Fruit fly (Drosophila melanogaster) whole organism, embryonic: ENCODE data around the gene Mrtf.

Experiments
- Abd-B ChIP-seq: fragments of 200-800 bp; sonication (Bioruptor generic); optimal IDR thresholded peaks from 2 replicates; lab custom pipeline; 2018; ENCODE audit warnings: missing biosample characterization, mild to moderate bottlenecking, missing genetic modification characterization, moderate library complexity
- CG10267 ChIP-seq: fragments of 200-800 bp; sonication (Bioruptor generic); optimal IDR thresholded peaks from 2 replicates; lab custom pipeline; 2018; ENCODE audit warnings: missing biosample characterization, mild to moderate bottlenecking, missing genetic modification characterization, moderate library complexity
- CG10321 ChIP-seq: fragments of 200-800 bp; sonication (Bioruptor generic); IDR thresholded peaks from 2 replicates; pipeline ENCODE4 v1.3.6; 2022; ENCODE audit warnings: missing biosample characterization, missing genetic modification characterization
- CG10979 ChIP-seq: fragments of 200-800 bp; sonication (Bioruptor generic); optimal IDR thresholded peaks from 2 replicates; lab custom pipeline; 2018; ENCODE audit warnings: missing biosample characterization, mild to moderate bottlenecking, missing genetic modification characterization, moderate library complexity
- CG13424 ChIP-seq: fragments of 200-800 bp; sonication (Bioruptor generic); optimal IDR thresholded peaks from 2 replicates; lab custom pipeline; 2019; ENCODE audit warnings: missing biosample characterization, mild to moderate bottlenecking, missing genetic modification characterization, moderate library complexity
- CG13775 ChIP-seq: fragments of 200-800 bp; sonication (Bioruptor generic); optimal IDR thresholded peaks from 3 replicates; lab custom pipeline; 2017; ENCODE audit warnings: missing biosample characterization, mild to moderate bottlenecking, missing genetic modification characterization
- CG14667 ChIP-seq: fragments of 200-800 bp; sonication (Bioruptor generic); IDR thresholded peaks from 2 replicates; pipeline ENCODE4 v1.3.6; 2022; ENCODE audit warnings: missing biosample characterization, missing genetic modification characterization
- CG15073 ChIP-seq: fragments of 200-800 bp; sonication (Bioruptor generic); optimal IDR thresholded peaks from 2 replicates; lab custom pipeline; 2016; ENCODE audit warnings: missing biosample characterization, missing genetic modification characterization
- CG15269 ChIP-seq: fragments of 200-800 bp; sonication (Bioruptor generic); optimal IDR thresholded peaks from 2 replicates; lab custom pipeline; 2018; ENCODE audit warnings: missing biosample characterization, mild to moderate bottlenecking, missing genetic modification characterization, moderate library complexity
- CG1529 ChIP-seq: fragments of 200-800 bp; sonication (Bioruptor generic); optimal IDR thresholded peaks from 3 replicates; lab custom pipeline; 2018; ENCODE audit warnings: missing biosample characterization, missing genetic modification characterization
- CG16779 ChIP-seq: fragments of 200-800 bp; sonication (Bioruptor generic); IDR thresholded peaks from 2 replicates; pipeline ENCODE4 v1.3.6; 2022; ENCODE audit warnings: missing biosample characterization, missing genetic modification characterization
- CG17359 ChIP-seq: fragments of 200-800 bp; sonication (Bioruptor generic); optimal IDR thresholded peaks from 3 replicates; lab custom pipeline; 2018; ENCODE audit warnings: missing biosample characterization, mild to moderate bottlenecking, missing genetic modification characterization, moderate library complexity
- CG17361 ChIP-seq: fragments of 200-800 bp; sonication (Bioruptor generic); IDR thresholded peaks from 3 replicates; pipeline ENCODE4 v1.3.6; 2022; ENCODE audit warnings: missing biosample characterization, missing genetic modification characterization
- CG18599 ChIP-seq: fragments of 200-800 bp; sonication (Bioruptor generic); optimal IDR thresholded peaks from 3 replicates; lab custom pipeline; 2017; ENCODE audit warnings: missing biosample characterization, missing genetic modification characterization, mild to moderate bottlenecking, moderate library complexity, missing genetic modification reagents
- CG2120 ChIP-seq: fragments of 200-800 bp; sonication (Bioruptor generic); optimal IDR thresholded peaks from 3 replicates; lab custom pipeline; 2016; ENCODE audit warnings: missing biosample characterization, missing genetic modification characterization
- CG2875 ChIP-seq: fragments of 200-800 bp; sonication (Bioruptor generic); optimal IDR thresholded peaks from 2 replicates; lab custom pipeline; 2017; ENCODE audit warnings: missing biosample characterization, mild to moderate bottlenecking, missing genetic modification characterization, missing genetic modification reagents
- CG2889 ChIP-seq: fragments of 200-800 bp; sonication (Bioruptor generic); IDR thresholded peaks from 3 replicates; pipeline ENCODE4 v1.3.6; 2022; ENCODE audit warnings: missing biosample characterization, missing genetic modification characterization
- CG3995 ChIP-seq: fragments of 200-800 bp; sonication (Bioruptor generic); optimal IDR thresholded peaks from 3 replicates; lab custom pipeline; 2016; ENCODE audit warnings: missing biosample characterization, missing genetic modification characterization
- CG4730 ChIP-seq: fragments of 200-800 bp; sonication (Bioruptor generic); IDR thresholded peaks from 2 replicates; pipeline ENCODE4 v1.3.6; 2022; ENCODE audit warnings: missing biosample characterization, missing genetic modification characterization
- CG4820 ChIP-seq: fragments of 200-800 bp; sonication (Bioruptor generic); optimal IDR thresholded peaks from 3 replicates; lab custom pipeline; 2016; ENCODE audit warnings: missing biosample characterization, missing genetic modification characterization
- CG6272 ChIP-seq: fragments of 200-800 bp; sonication (Bioruptor generic); IDR thresholded peaks from 2 replicates; pipeline ENCODE4 v1.3.6; 2022; ENCODE audit warnings: missing biosample characterization, missing genetic modification characterization
- CG6813 ChIP-seq: fragments of 200-800 bp; sonication (Bioruptor generic); optimal IDR thresholded peaks from 2 replicates; lab custom pipeline; 2017; ENCODE audit warnings: missing biosample characterization, missing genetic modification characterization, mild to moderate bottlenecking, moderate library complexity, missing genetic modification reagents
- CG9215 ChIP-seq: fragments of 200-800 bp; sonication (Bioruptor generic); IDR thresholded peaks from 2 replicates; pipeline ENCODE4 v1.3.6; 2022; ENCODE audit warnings: missing biosample characterization, missing genetic modification characterization
- CG9932 ChIP-seq: fragments of 200-800 bp; sonication (Bioruptor generic); IDR thresholded peaks from 2 replicates; pipeline ENCODE4 v1.3.6; 2022; ENCODE audit warnings: missing biosample characterization, missing genetic modification characterization
- D19B ChIP-seq: fragments of 200-800 bp; sonication (Bioruptor generic); optimal IDR thresholded peaks from 2 replicates; lab custom pipeline; 2017; ENCODE audit warnings: missing biosample characterization, mild to moderate bottlenecking, missing genetic modification characterization
- Gsc ChIP-seq: fragments of 200-800 bp; sonication (Bioruptor generic); IDR thresholded peaks from 2 replicates; pipeline ENCODE4 v1.3.6; 2022; ENCODE audit warnings: missing biosample characterization, missing genetic modification characterization
- Hr39 ChIP-seq: fragments of >200 bp; optimal IDR thresholded peaks from 2 replicates; lab custom pipeline; 2017
- MTF-1 ChIP-seq: fragments of 200-800 bp; sonication (Bioruptor generic); optimal IDR thresholded peaks from 2 replicates; lab custom pipeline; 2018; ENCODE audit warnings: missing biosample characterization, mild to moderate bottlenecking, missing genetic modification characterization, borderline replicate concordance
- Sin3A ChIP-seq: fragments of >200 bp; optimal IDR thresholded peaks from 2 replicates; lab custom pipeline; 2018
- bigmax ChIP-seq: fragments of 200-800 bp; sonication (Bioruptor generic); optimal IDR thresholded peaks from 2 replicates; lab custom pipeline; 2018; ENCODE audit warnings: missing biosample characterization, mild to moderate bottlenecking, missing genetic modification characterization
- cas ChIP-seq: fragments of 200-800 bp; sonication (Bioruptor generic); IDR thresholded peaks from 2 replicates; pipeline ENCODE4 v1.3.6; 2022; ENCODE audit warnings: missing biosample characterization, missing genetic modification characterization
- dan ChIP-seq: fragments of 200-800 bp; sonication (Bioruptor generic); IDR thresholded peaks from 2 replicates; pipeline ENCODE4 v1.3.6; 2022; ENCODE audit warnings: missing biosample characterization, missing genetic modification characterization
- ewg ChIP-seq: fragments of 200-800 bp; sonication (Bioruptor generic); optimal IDR thresholded peaks from 3 replicates; lab custom pipeline; 2017; ENCODE audit warnings: mild to moderate bottlenecking, missing biosample characterization, missing genetic modification reagents, missing genetic modification characterization
- fd64A ChIP-seq: fragments of 200-800 bp; sonication (Bioruptor generic); optimal IDR thresholded peaks from 3 replicates; lab custom pipeline; 2018; ENCODE audit warnings: missing biosample characterization, mild to moderate bottlenecking, missing genetic modification characterization
- gce ChIP-seq: fragments of 200-800 bp; sonication (Bioruptor generic); IDR thresholded peaks from 3 replicates; pipeline ENCODE4 v1.3.6; 2022; ENCODE audit warnings: missing biosample characterization, missing genetic modification characterization
- kay ChIP-seq: fragments of 200-800 bp; sonication (Bioruptor generic); optimal IDR thresholded peaks from 2 replicates; lab custom pipeline; 2016; ENCODE audit warnings: missing biosample characterization, missing genetic modification characterization
- ken ChIP-seq: fragments of 200-800 bp; sonication (Bioruptor generic); IDR thresholded peaks from 3 replicates; pipeline ENCODE4 v1.3.6; 2022; ENCODE audit warnings: missing biosample characterization, missing genetic modification characterization
- lilli ChIP-seq: fragments of 200-800 bp; sonication (Bioruptor generic); optimal IDR thresholded peaks from 3 replicates; lab custom pipeline; 2016; ENCODE audit warnings: missing biosample characterization, missing genetic modification characterization
- mam ChIP-seq: fragments of 200-800 bp; sonication (Bioruptor generic); optimal IDR thresholded peaks from 3 replicates; lab custom pipeline; 2016; ENCODE audit warnings: missing biosample characterization, missing genetic modification characterization
- mirr ChIP-seq: fragments of 200-800 bp; sonication (Bioruptor generic); optimal IDR thresholded peaks from 3 replicates; lab custom pipeline; 2018; ENCODE audit warnings: missing biosample characterization, mild to moderate bottlenecking, missing genetic modification characterization
- oc ChIP-seq: fragments of 200-800 bp; sonication (Bioruptor generic); optimal IDR thresholded peaks from 2 replicates; lab custom pipeline; 2018; ENCODE audit warnings: missing biosample characterization, mild to moderate bottlenecking, missing genetic modification characterization, moderate library complexity
- odd ChIP-seq: fragments of 200-800 bp; sonication (Bioruptor generic); optimal IDR thresholded peaks from 2 replicates; lab custom pipeline; 2017; ENCODE audit warnings: missing biosample characterization, mild to moderate bottlenecking, missing genetic modification characterization
- pan ChIP-seq, 4 experiments: fragments of >200 bp in 3 of 4; fragments of 200-800 bp in 1 of 4; sonication (Bioruptor generic) in 1 of 4; optimal IDR thresholded peaks in 3 of 4; IDR thresholded peaks in 1 of 4; 2 replicates each; pipeline versions ENCODE4 v1.3.6 to Lab custom; 2017 to 2022; ENCODE audit warnings: missing biosample characterization in 2 of 4, missing genetic modification characterization in 2 of 4, mixed read lengths in 1 of 4
- ro ChIP-seq: fragments of 200-800 bp; sonication (Bioruptor generic); IDR thresholded peaks from 2 replicates; pipeline ENCODE4 v1.3.6; 2022; ENCODE audit warnings: missing biosample characterization, missing genetic modification characterization
- sima ChIP-seq: fragments of 200-800 bp; sonication (Bioruptor generic); optimal IDR thresholded peaks from 2 replicates; lab custom pipeline; 2016; ENCODE audit warnings: missing biosample characterization, missing genetic modification characterization
- stc ChIP-seq: fragments of 200-800 bp; sonication (Bioruptor generic); IDR thresholded peaks from 2 replicates; pipeline ENCODE4 v1.3.6; 2022; ENCODE audit warnings: missing biosample characterization, missing genetic modification characterization
- stwl ChIP-seq: fragments of 200-800 bp; sonication (Bioruptor generic); optimal IDR thresholded peaks from 3 replicates; lab custom pipeline; 2018; ENCODE audit warnings: missing biosample characterization, mild to moderate bottlenecking, missing genetic modification characterization, moderate library complexity
- sug ChIP-seq: fragments of 200-800 bp; optimal IDR thresholded peaks from 2 replicates; lab custom pipeline; 2019; ENCODE audit warnings: missing biosample characterization, mild to moderate bottlenecking, missing genetic modification characterization, moderate library complexity
- tap ChIP-seq: fragments of 200-800 bp; optimal IDR thresholded peaks from 3 replicates; lab custom pipeline; 2019; ENCODE audit warnings: missing biosample characterization, mild to moderate bottlenecking, missing genetic modification characterization, moderate library complexity
- twi ChIP-seq: fragments of 200-800 bp; optimal IDR thresholded peaks from 2 replicates; lab custom pipeline; 2019; ENCODE audit warnings: missing biosample characterization, mild to moderate bottlenecking, missing genetic modification characterization, moderate library complexity
- zf30C ChIP-seq: fragments of 200-800 bp; sonication (Bioruptor generic); optimal IDR thresholded peaks from 3 replicates; lab custom pipeline; 2018; ENCODE audit warnings: missing biosample characterization, mild to moderate bottlenecking, missing genetic modification characterization

Gene Mrtf

DNA sequence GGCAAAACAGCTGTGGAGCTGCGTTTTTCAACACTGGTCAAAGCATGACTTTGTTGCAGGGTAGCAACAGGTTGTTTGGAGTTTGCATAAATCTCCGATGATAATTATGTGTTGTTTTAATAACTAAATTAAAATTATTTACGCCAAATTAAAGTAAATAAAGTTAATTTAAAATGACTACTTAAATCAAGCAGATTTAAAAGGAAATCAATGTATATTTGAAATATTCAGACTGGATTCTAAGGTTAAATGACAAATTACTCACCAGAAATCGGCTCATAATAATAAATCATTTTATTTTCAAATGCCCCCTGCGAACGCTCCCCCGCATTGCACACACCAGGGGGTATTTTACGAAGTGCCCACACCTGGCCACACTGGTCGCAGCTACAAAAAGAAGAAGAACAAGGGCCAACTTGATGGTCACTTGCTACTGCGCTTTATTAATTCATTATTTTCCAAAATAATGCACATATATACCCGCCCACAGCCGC lies 7.7 kb upstream of the Mrtf start, which contains the start of the genes CG12093 and Atg2 (continued):
- TF ChIP-seq D19B (GFP tag; lab: Kevin White, UChicago) (peak; percentile 98), oc (tag; lab: Kevin White, UChicago) (peak; percentile 87), mirr (peak; percentile 62), lilli (GFP tag; lab: Kevin White, UChicago) (peak; percentile 94), odd (GFP tag; lab: Kevin White, UChicago) (peak; percentile 79), CG4730 (GFP tag; lab: Robert Waterston, UW) (peak; percentile 92), CG10979 (tag; lab: Kevin White, UChicago) (peak; percentile 81), bigmax (GFP tag; lab: Kevin White, UChicago) (no peak), gce (GFP tag; lab: Robert Waterston, UW) (peak; percentile 87), stwl (tag; lab: Kevin White, UChicago) (peak; percentile 39), CG2889 (peak; percentile 85), Gsc (GFP tag; lab: Robert Waterston, UW) (peak; percentile 69), CG6272 (GFP tag; lab: Robert Waterston, UW) (peak; percentile 90), CG17361 (GFP tag; lab: Robert Waterston, UW) (peak; percentile 98), CG9215 (GFP tag; lab: Robert Waterston, UW) (peak; percentile 94), CG9932 (GFP tag; lab: Robert Waterston, UW) (peak; percentile 98), CG16779 (GFP tag; lab: Robert Waterston, UW) (peak; percentile 86), fd64A (GFP tag; lab: Kevin White, UChicago) (no peak), sug (tag; lab: Kevin White, UChicago) (peak; percentile 100), Hr39 (no peak), CG2875 (peak; percentile 75), zf30C (GFP tag; lab: Kevin White, UChicago) (no peak), ewg (GFP tag; lab: Kevin White, UChicago) (peak; percentile 81), Abd-B (peak; percentile 96), stc (peak; percentile 91), kay (peak; percentile 85), CG10267 (peak; percentile 96), mam (GFP tag; lab: Kevin White, UChicago) (peak; percentile 94), CG14667 (GFP tag; lab: Robert Waterston, UW) (peak; percentile 92), cas (peak; percentile 89), CG4820 (peak; percentile 82), ken (peak; percentile 94), sima (GFP tag; lab: Kevin White, UChicago) (no peak), CG3995 (GFP tag; lab: Kevin White, UChicago) (peak; percentile 87), twi (tag; lab: Kevin White, UChicago) (peak; percentile 89), CG18599 (peak; percentile 92), ro (GFP tag; lab: Robert Waterston, UW) (peak; percentile 86), CG1529 (GFP tag; lab: Kevin White, UChicago) (peak; percentile 80), CG17359 (tag; lab: Kevin White, UChicago) (peak; percentile 89), pan (optimal IDR thresholded peaks at IDR 0.05; lab: Kevin White, UChicago) (no peak), pan (GFP tag; optimal IDR thresholded peaks at IDR 0.05 in 1 of 2, IDR thresholded peaks at IDR 0.05 in 1 of 2) (peak in 1 of 2 experiments; percentile 96), CG13424 (tag; lab: Kevin White, UChicago) (peak; percentile 96), CG10321 (GFP tag; lab: Robert Waterston, UW) (peak; percentile 51; the same call in 1 of the 2 replicates), CG6813 (peak; percentile 64), CG13775 (peak; percentile 94), CG15269 (peak; percentile 95), dan (GFP tag; lab: Robert Waterston, UW) (peak; percentile 51; the same call in 1 of the 2 replicates), CG15073 (GFP tag; lab: Kevin White, UChicago) (peak; percentile 7), CG2120 (GFP tag; lab: Kevin White, UChicago) (peak; percentile 95), tap (tag; lab: Kevin White, UChicago) (peak; percentile 83), MTF-1 (no peak), Sin3A (lab: Kevin White, UChicago) (peak; percentile 79)
